Worm (Caenorhabditis elegans): Measurements from ENCODE around the gene srj-29.

DNA sequence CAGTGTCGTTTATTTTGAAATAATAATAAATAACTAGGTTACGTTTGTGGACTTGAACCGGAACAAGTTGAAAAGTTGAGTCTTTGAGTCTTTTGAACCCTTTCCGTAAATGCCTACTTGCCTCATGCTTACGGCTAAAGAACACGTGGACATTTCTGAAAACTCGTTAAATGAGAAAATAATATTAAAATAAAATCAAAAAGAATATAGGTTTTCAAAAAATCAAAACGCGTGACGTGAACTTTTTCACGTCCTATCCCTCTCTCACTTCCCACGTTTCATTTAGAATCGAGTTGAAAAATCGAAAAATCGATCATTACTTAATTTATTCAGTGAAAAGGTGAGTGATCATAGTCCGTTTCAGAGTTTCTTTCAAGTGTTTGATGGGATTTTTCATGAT, 26.3 kb upstream of the srj-29 start, which contains the start of gene best-12:
- TF ChIP-seq fkh-3 (tag; optimal IDR thresholded peaks at IDR 0.05) = no peak
- no peak for TF ChIP-seq gei-17 (GFP tag; optimal IDR thresholded peaks at IDR 0.05)
- no peak for TF ChIP-seq ztf-25 (GFP tag; IDR thresholded peaks at IDR 0.05)
- TF ChIP-seq Y53G8AR.9 (GFP tag; conservative IDR thresholded peaks at IDR 0.05) = no peak
- TF ChIP-seq snpc-4 (GFP tag; optimal IDR thresholded peaks at IDR 0.05) = no peak
- no peak for TF ChIP-seq snpc-4 (tag; optimal IDR thresholded peaks at IDR 0.05)
- TF ChIP-seq snpc-1.3 (tag; optimal IDR thresholded peaks at IDR 0.05; ENCODE audit: insufficient read depth) = no peak
- no peak for TF ChIP-seq F33H1.4 (GFP tag; IDR thresholded peaks at IDR 0.05)
- no peak for TF ChIP-seq nfya-2 (GFP tag; IDR thresholded peaks at IDR 0.05)
- no peak for TF ChIP-seq ama-1 (optimal IDR thresholded peaks at IDR 0.05)
- no peak for TF ChIP-seq ama-1 (GFP tag; optimal IDR thresholded peaks at IDR 0.05)
- TF ChIP-seq egl-44 (GFP tag; IDR thresholded peaks at IDR 0.05) = no peak
- no peak for TF ChIP-seq D2030.7 (GFP tag; IDR thresholded peaks at IDR 0.05)
- no peak for TF ChIP-seq F39B2.1 (GFP tag; IDR thresholded peaks at IDR 0.05)
- no peak for TF ChIP-seq F22D6.2 (tag; optimal IDR thresholded peaks at IDR 0.05)
- TF ChIP-seq Y67H2A.10 (GFP tag; conservative IDR thresholded peaks at IDR 0.05) = no peak

Measured in whole organism, young adult.